Worm (Caenorhabditis elegans): ENCODE data around the gene C06E1.7.

Gene C06E1.7

ce11 chrIII:8616587-8616986, 23.1 kb upstream of the C06E1.7 start, which contains the start of gene C06E1.11:
Gene C06E1.11 (minus strand): TSS chrIII:8616687.
- TF ChIP-seq grh-1 (GFP tag; IDR thresholded peaks at IDR 0.05): no peak
- TF ChIP-seq C04F5.9 (tag; optimal IDR thresholded peaks at IDR 0.05): no peak
- TF ChIP-seq hpl-2 (GFP tag; optimal IDR thresholded peaks at IDR 0.05): no peak
- no peak for TF ChIP-seq unc-130 (tag; optimal IDR thresholded peaks at IDR 0.05)
- TF ChIP-seq jun-1 (tag; optimal IDR thresholded peaks at IDR 0.05): no peak
- TF ChIP-seq efl-1 (optimal IDR thresholded peaks at IDR 0.05): no peak
- peak in 1 of 2 experiments; percentile 35 for TF ChIP-seq efl-1 (GFP tag; optimal IDR thresholded peaks at IDR 0.05 in 1 of 2)

DNA sequence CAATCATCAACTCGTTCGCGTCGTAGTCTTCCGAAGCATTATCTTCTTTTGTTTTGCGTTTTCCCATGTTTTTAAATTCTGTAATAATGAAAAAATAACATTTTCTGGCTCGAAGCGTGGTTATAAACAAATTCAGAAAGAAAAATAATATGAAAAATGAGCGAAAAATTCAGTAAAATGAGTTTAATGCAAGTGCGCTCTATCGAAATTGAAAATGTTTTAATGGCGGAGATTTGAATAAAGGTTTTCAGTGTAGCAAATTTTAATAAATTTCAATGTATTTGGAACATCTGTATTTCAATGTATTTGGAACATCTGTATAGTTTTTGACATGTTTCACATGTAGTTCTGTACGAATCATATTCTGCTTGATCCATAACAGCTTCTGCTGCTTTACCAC, 21.0 kb upstream of the C06E1.7 start, which contains the start of gene rha-2:
TSS of gene rha-2 (minus strand) at position 80 of the 400 bp plus-strand sequence.
- TF ChIP-seq xbp-1 (tag; optimal IDR thresholded peaks at IDR 0.05) (peak; percentile 5), snu-23 (GFP tag; optimal IDR thresholded peaks at IDR 0.05) (peak; percentile 13), lin-15B (tag; optimal IDR thresholded peaks at IDR 0.05) (peak; percentile 12), dpl-1 (GFP tag; optimal IDR thresholded peaks at IDR 0.05) (peak; percentile 83 to 91 (median 88)), efl-1 (optimal IDR thresholded peaks at IDR 0.05) (peak; percentile 62 to 88), efl-1 (GFP tag; optimal IDR thresholded peaks at IDR 0.05 in 1 of 2) (peak; percentile 90 to 99), lsy-2 (tag; optimal IDR thresholded peaks at IDR 0.05) (peak; percentile 31 to 72), C16A3.4 (tag; optimal IDR thresholded peaks at IDR 0.05) (peak; percentile 42), mep-1 (tag; optimal IDR thresholded peaks at IDR 0.05) (no peak), ceh-82 (tag; optimal IDR thresholded peaks at IDR 0.05) (peak in 1 of 3 experiments; percentile 27), blmp-1 (tag; optimal IDR thresholded peaks at IDR 0.05) (peak; percentile 15), F16B12.6 (tag; optimal IDR thresholded peaks at IDR 0.05) (peak; percentile 22), lin-39 (tag; optimal IDR thresholded peaks at IDR 0.05) (peak; percentile 11), isw-1 (GFP tag; IDR thresholded peaks at IDR 0.05) (peak; percentile 12; the same call in 1 of the 2 replicates), lin-35 (GFP tag; optimal IDR thresholded peaks at IDR 0.05) (peak; percentile 89 to 95), ces-1 (GFP tag; optimal IDR thresholded peaks at IDR 0.05) (no peak), nhr-47 (tag; optimal IDR thresholded peaks at IDR 0.05) (peak; percentile 3), mef-2 (tag; optimal IDR thresholded peaks at IDR 0.05) (no peak), aha-1 (tag; optimal IDR thresholded peaks at IDR 0.05) (no peak)

DNA sequence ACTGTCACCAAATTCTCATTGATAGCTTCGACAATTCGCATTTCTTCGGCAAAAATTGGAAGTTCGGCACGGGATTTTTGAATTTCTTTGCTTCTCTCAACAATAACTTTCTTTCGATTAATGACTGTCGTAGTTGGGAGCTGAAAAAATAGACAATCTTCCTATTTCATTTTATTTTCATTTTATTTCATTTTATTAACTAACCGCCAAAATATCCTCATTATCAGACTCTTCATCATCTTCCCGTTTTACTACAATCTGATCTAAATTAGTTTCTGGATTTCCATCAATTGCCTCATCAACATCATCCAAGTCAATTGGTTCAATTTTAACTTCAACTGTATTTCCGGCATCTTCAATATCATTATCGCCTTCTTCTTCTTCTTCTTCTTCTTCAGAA, 20.1 kb upstream of the C06E1.7 start:
- TF ChIP-seq grh-1 (GFP tag; IDR thresholded peaks at IDR 0.05) (no peak), C04F5.9 (tag; optimal IDR thresholded peaks at IDR 0.05) (no peak), nhr-76 (tag; optimal IDR thresholded peaks at IDR 0.05) (no peak), fkh-4 (tag; optimal IDR thresholded peaks at IDR 0.05; ENCODE audit: borderline replicate concordance) (no peak), rnt-1 (tag; optimal IDR thresholded peaks at IDR 0.05) (no peak), swsn-7 (tag; optimal IDR thresholded peaks at IDR 0.05) (no peak), lir-3 (tag; optimal IDR thresholded peaks at IDR 0.05; ENCODE audit: poor library complexity) (no peak), unc-62 (GFP tag; optimal IDR thresholded peaks at IDR 0.05) (no peak), sptf-1 (tag; optimal IDR thresholded peaks at IDR 0.05) (no peak), nhr-85 (tag) (no peak), nhr-11 (tag; optimal IDR thresholded peaks at IDR 0.05) (no peak), blmp-1 (tag; optimal IDR thresholded peaks at IDR 0.05) (no peak), fkh-10 (GFP tag; optimal IDR thresholded peaks at IDR 0.05) (no peak), efl-1 (optimal IDR thresholded peaks at IDR 0.05) (no peak), efl-1 (GFP tag; optimal IDR thresholded peaks at IDR 0.05 in 1 of 2) (no peak), aha-1 (tag; optimal IDR thresholded peaks at IDR 0.05) (no peak), egl-13 (tag; optimal IDR thresholded peaks at IDR 0.05) (no peak)

ce11 chrIII:8611282-8611681, 17.8 kb upstream of the C06E1.7 start:
- TF ChIP-seq nhr-77 (tag; optimal IDR thresholded peaks at IDR 0.05) (no peak), efl-1 (optimal IDR thresholded peaks at IDR 0.05) (no peak), efl-1 (GFP tag; optimal IDR thresholded peaks at IDR 0.05 in 1 of 2) (peak in 1 of 2 experiments; percentile 23), rnt-1 (tag; optimal IDR thresholded peaks at IDR 0.05) (no peak)

DNA sequence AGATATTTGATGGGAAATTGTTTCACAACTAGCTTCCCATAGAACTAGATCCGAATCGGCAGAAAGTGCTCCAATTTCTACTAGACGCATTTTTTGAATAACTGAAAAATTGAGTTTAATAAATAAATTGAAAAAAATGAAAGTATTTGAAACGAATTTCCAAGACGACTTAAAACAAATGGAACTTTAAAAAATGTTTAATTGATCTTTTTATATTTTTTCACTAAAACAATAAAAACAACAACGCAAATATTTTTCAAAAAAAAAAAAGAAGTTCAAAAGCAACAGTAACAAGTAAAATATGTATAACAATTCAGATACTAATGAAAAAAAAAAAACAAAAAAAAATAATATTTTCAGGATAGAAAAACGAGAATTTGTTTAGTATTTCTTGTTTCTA, 16.2 kb upstream of the C06E1.7 start, which contains the start of gene C06E1.9:
TSS of gene C06E1.9 (minus strand) at position 101 of the 400 bp plus-strand sequence.
- no peak for TF ChIP-seq elt-2 (tag; optimal IDR thresholded peaks at IDR 0.05)
- no peak for TF ChIP-seq nhr-11 (tag; optimal IDR thresholded peaks at IDR 0.05)
- no peak for TF ChIP-seq tlp-1 (tag; optimal IDR thresholded peaks at IDR 0.05)
- TF ChIP-seq nhr-77 (tag; optimal IDR thresholded peaks at IDR 0.05): no peak
- TF ChIP-seq lin-14 (GFP tag; optimal IDR thresholded peaks at IDR 0.05): no peak
- no peak for TF ChIP-seq Y116A8C.19 (tag; optimal IDR thresholded peaks at IDR 0.05; ENCODE audit: borderline replicate concordance)
- TF ChIP-seq C04F5.9 (tag; optimal IDR thresholded peaks at IDR 0.05): no peak
- no peak for TF ChIP-seq nhr-47 (tag; optimal IDR thresholded peaks at IDR 0.05)
- TF ChIP-seq mdl-1 (tag; optimal IDR thresholded peaks at IDR 0.05): no peak
- no peak for TF ChIP-seq ceh-90 (tag; optimal IDR thresholded peaks at IDR 0.05)
- TF ChIP-seq irx-1 (tag; optimal IDR thresholded peaks at IDR 0.05): no peak
- no peak for TF ChIP-seq hlh-4 (tag; optimal IDR thresholded peaks at IDR 0.05)
